Fruit fly (Drosophila melanogaster): Measurements from ENCODE around the gene CheA29a.

dm6 chr2L:8522781-8523180, 45.6 kb downstream of the CheA29a start:
- TF ChIP-seq ttk (optimal IDR thresholded peaks at IDR 0.05) (no peak), h (optimal IDR thresholded peaks at IDR 0.05) (no peak)
